Fruit fly (Drosophila melanogaster) whole organism, embryonic: Measurements from ENCODE around the gene sdt.

Experiments
- BEAF-32 ChIP-seq: fragments of 200-800 bp; sonication (Bioruptor generic); optimal IDR thresholded peaks from 3 replicates; lab custom pipeline; 2017; ENCODE audit warnings: missing biosample characterization, missing genetic modification characterization, mild to moderate bottlenecking, moderate library complexity, missing genetic modification reagents
- CG12219 ChIP-seq: fragments of 200-800 bp; sonication (Bioruptor generic); optimal IDR thresholded peaks from 3 replicates; lab custom pipeline; 2018; ENCODE audit warnings: missing biosample characterization, mild to moderate bottlenecking, missing genetic modification characterization
- CG14860 ChIP-seq: fragments of 200-800 bp; sonication (Bioruptor generic); IDR thresholded peaks from 3 replicates; pipeline ENCODE4 v1.3.6; 2022; ENCODE audit warnings: missing biosample characterization, missing genetic modification characterization; ENCODE audit not compliant: partially characterized antibody
- CG17328 ChIP-seq: fragments of 200-800 bp; sonication (Bioruptor generic); IDR thresholded peaks from 2 replicates; pipeline ENCODE4 v1.3.6; 2022; ENCODE audit warnings: missing biosample characterization, missing genetic modification characterization
- CG17612 ChIP-seq: fragments of 200-800 bp; sonication (Bioruptor generic); IDR thresholded peaks from 2 replicates; pipeline ENCODE4 v1.3.6; 2022; ENCODE audit warnings: missing biosample characterization, missing genetic modification characterization
- CG17829 ChIP-seq: fragments of 200-800 bp; optimal IDR thresholded peaks from 2 replicates; lab custom pipeline; 2019; ENCODE audit warnings: missing biosample characterization, mild to moderate bottlenecking, missing genetic modification characterization, moderate library complexity
- CG2678 ChIP-seq: fragments of 200-800 bp; sonication (Bioruptor generic); optimal IDR thresholded peaks from 3 replicates; lab custom pipeline; 2019; ENCODE audit warnings: missing biosample characterization, mild to moderate bottlenecking, missing genetic modification characterization, moderate library complexity
- CG2875 ChIP-seq: fragments of 200-800 bp; sonication (Bioruptor generic); optimal IDR thresholded peaks from 2 replicates; lab custom pipeline; 2017; ENCODE audit warnings: missing biosample characterization, mild to moderate bottlenecking, missing genetic modification characterization, missing genetic modification reagents
- CG3065 ChIP-seq: fragments of 200-800 bp; sonication (Bioruptor generic); optimal IDR thresholded peaks from 2 replicates; lab custom pipeline; 2016; ENCODE audit warnings: missing biosample characterization, missing genetic modification characterization
- CG32532 ChIP-seq: fragments of 200-800 bp; sonication (Bioruptor generic); IDR thresholded peaks from 2 replicates; pipeline ENCODE4 v1.3.6; 2022; ENCODE audit warnings: missing biosample characterization, missing genetic modification characterization
- CG3995 ChIP-seq: fragments of 200-800 bp; sonication (Bioruptor generic); optimal IDR thresholded peaks from 3 replicates; lab custom pipeline; 2016; ENCODE audit warnings: missing biosample characterization, missing genetic modification characterization
- CG4707 ChIP-seq: fragments of 200-800 bp; sonication (Bioruptor generic); optimal IDR thresholded peaks from 2 replicates; lab custom pipeline; 2018; ENCODE audit warnings: missing biosample characterization, mild to moderate bottlenecking, missing genetic modification characterization, moderate library complexity
- CG6791 ChIP-seq: fragments of 200-800 bp; sonication (Bioruptor generic); IDR thresholded peaks from 3 replicates; pipeline ENCODE4 v1.3.6; 2022; ENCODE audit warnings: missing biosample characterization, missing genetic modification characterization; ENCODE audit not compliant: partially characterized antibody
- CG7372 ChIP-seq: fragments of 200-800 bp; sonication (Bioruptor generic); IDR thresholded peaks from 2 replicates; pipeline ENCODE4 v1.3.6; 2022; ENCODE audit warnings: missing biosample characterization, missing genetic modification characterization
- CG9797 ChIP-seq: fragments of 200-800 bp; sonication (Bioruptor generic); optimal IDR thresholded peaks from 3 replicates; lab custom pipeline; 2018; ENCODE audit warnings: missing biosample characterization, mild to moderate bottlenecking, missing genetic modification characterization
- CHES-1-like ChIP-seq: fragments of 200-800 bp; sonication (Bioruptor generic); optimal IDR thresholded peaks from 2 replicates; lab custom pipeline; 2016; ENCODE audit warnings: missing biosample characterization, missing genetic modification characterization
- Camta ChIP-seq: fragments of 200-800 bp; sonication (Bioruptor generic); optimal IDR thresholded peaks from 2 replicates; lab custom pipeline; 2016; ENCODE audit warnings: missing biosample characterization, missing genetic modification characterization
- CrebB ChIP-seq: fragments of 200-800 bp; sonication (Bioruptor generic); optimal IDR thresholded peaks from 3 replicates; lab custom pipeline; 2018; ENCODE audit warnings: missing biosample characterization, mild to moderate bottlenecking, missing genetic modification characterization
- Deaf1 ChIP-seq: fragments of 200-800 bp; optimal IDR thresholded peaks from 3 replicates; lab custom pipeline; 2019; ENCODE audit warnings: missing biosample characterization, mild to moderate bottlenecking, missing genetic modification characterization, moderate library complexity
- Dref ChIP-seq: fragments of 200-800 bp; sonication (Bioruptor generic); IDR thresholded peaks from 2 replicates; pipeline ENCODE4 v1.3.6; 2022; ENCODE audit warnings: missing biosample characterization, missing genetic modification characterization
- Ets97D ChIP-seq: fragments of 200-800 bp; sonication (Bioruptor generic); optimal IDR thresholded peaks from 3 replicates; lab custom pipeline; 2016; ENCODE audit warnings: missing biosample characterization, missing genetic modification characterization
- MBD-R2 ChIP-seq: fragments of 200-800 bp; sonication (Bioruptor generic); IDR thresholded peaks from 2 replicates; pipeline ENCODE4 v1.3.6; 2022; ENCODE audit warnings: missing biosample characterization, missing genetic modification characterization
- Myb ChIP-seq: fragments of 200-800 bp; sonication (Bioruptor generic); optimal IDR thresholded peaks from 2 replicates; lab custom pipeline; 2016; ENCODE audit warnings: missing biosample characterization, missing genetic modification characterization
- Optix ChIP-seq: fragments of 200-800 bp; sonication (Bioruptor generic); IDR thresholded peaks from 3 replicates; pipeline ENCODE4 v1.3.6; 2022; ENCODE audit warnings: missing biosample characterization, missing genetic modification characterization
- Pdp1 ChIP-seq, 2 experiments: fragments of 200-800 bp; sonication (Bioruptor generic); optimal IDR thresholded peaks; 3 replicates each; lab custom pipeline; 2016; ENCODE audit warnings: missing biosample characterization in 2 of 2, missing genetic modification characterization in 2 of 2, mild to moderate bottlenecking in 1 of 2, moderate library complexity in 1 of 2
- Rfx ChIP-seq: fragments of 200-800 bp; sonication (Bioruptor generic); IDR thresholded peaks from 2 replicates; pipeline ENCODE4 v1.3.6; 2022; ENCODE audit warnings: missing biosample characterization, missing genetic modification characterization
- Sry-δ ChIP-seq: fragments of 200-800 bp; sonication (Bioruptor generic); optimal IDR thresholded peaks from 2 replicates; lab custom pipeline; 2016; ENCODE audit warnings: missing biosample characterization, missing genetic modification characterization
- chinmo ChIP-seq: fragments of 200-800 bp; sonication (Bioruptor generic); IDR thresholded peaks from 4 replicates; pipeline ENCODE4 v1.3.6; 2022; ENCODE audit warnings: missing biosample characterization, missing genetic modification characterization; ENCODE audit not compliant: partially characterized antibody
- cwo ChIP-seq: fragments of 200-800 bp; sonication (Bioruptor generic); optimal IDR thresholded peaks from 3 replicates; lab custom pipeline; 2017; ENCODE audit warnings: missing biosample characterization, missing genetic modification characterization, mild to moderate bottlenecking, moderate library complexity, missing genetic modification reagents
- dati ChIP-seq: fragments of 200-800 bp; sonication (Bioruptor generic); IDR thresholded peaks from 2 replicates; pipeline ENCODE4 v1.3.6; 2022; ENCODE audit warnings: missing biosample characterization, missing genetic modification characterization
- insv ChIP-seq, 2 experiments: fragments of 200-800 bp; sonication (Bioruptor generic); optimal IDR thresholded peaks; 3 replicates each; lab custom pipeline; 2016 to 2018; ENCODE audit warnings: missing biosample characterization in 2 of 2, missing genetic modification characterization in 2 of 2
- inv ChIP-seq: fragments of 200-800 bp; sonication (Bioruptor generic); IDR thresholded peaks from 2 replicates; pipeline ENCODE4 v1.3.6; 2022; ENCODE audit warnings: missing biosample characterization, missing genetic modification characterization; ENCODE audit not compliant: partially characterized antibody
- klu ChIP-seq: fragments of 200-800 bp; sonication (Bioruptor generic); IDR thresholded peaks from 2 replicates; pipeline ENCODE4 v1.3.6; 2022; ENCODE audit warnings: missing biosample characterization, missing genetic modification characterization
- kni ChIP-seq: fragments of 200-800 bp; sonication (Bioruptor generic); optimal IDR thresholded peaks from 3 replicates; lab custom pipeline; 2017; ENCODE audit warnings: mild to moderate bottlenecking, missing biosample characterization, missing genetic modification reagents, missing genetic modification characterization
- knrl ChIP-seq: fragments of 200-800 bp; sonication (Bioruptor generic); IDR thresholded peaks from 3 replicates; pipeline ENCODE4 v1.3.6; 2022; ENCODE audit warnings: missing biosample characterization, missing genetic modification characterization; ENCODE audit not compliant: partially characterized antibody
- lilli ChIP-seq: fragments of 200-800 bp; sonication (Bioruptor generic); optimal IDR thresholded peaks from 3 replicates; lab custom pipeline; 2016; ENCODE audit warnings: missing biosample characterization, missing genetic modification characterization
- nerfin-2 ChIP-seq: fragments of 200-800 bp; sonication (Bioruptor generic); IDR thresholded peaks from 2 replicates; pipeline ENCODE4 v1.3.6; 2022; ENCODE audit warnings: missing biosample characterization, missing genetic modification characterization; ENCODE audit not compliant: partially characterized antibody
- nom ChIP-seq: fragments of 200-800 bp; sonication (Bioruptor generic); optimal IDR thresholded peaks from 2 replicates; lab custom pipeline; 2017; ENCODE audit warnings: missing biosample characterization, missing genetic modification characterization, mild to moderate bottlenecking, moderate library complexity, missing genetic modification reagents
- psq ChIP-seq: fragments of 200-800 bp; sonication (Bioruptor generic); optimal IDR thresholded peaks from 2 replicates; lab custom pipeline; 2017; ENCODE audit warnings: missing biosample characterization, missing genetic modification characterization
- pum ChIP-seq: fragments of 200-800 bp; sonication (Bioruptor generic); optimal IDR thresholded peaks from 2 replicates; lab custom pipeline; 2016; ENCODE audit warnings: missing biosample characterization, missing genetic modification characterization
- pzg ChIP-seq: fragments of 200-800 bp; sonication (Bioruptor generic); optimal IDR thresholded peaks from 3 replicates; lab custom pipeline; 2018; ENCODE audit warnings: missing biosample characterization, mild to moderate bottlenecking, missing genetic modification characterization, moderate library complexity
- stc ChIP-seq: fragments of 200-800 bp; sonication (Bioruptor generic); IDR thresholded peaks from 2 replicates; pipeline ENCODE4 v1.3.6; 2022; ENCODE audit warnings: missing biosample characterization, missing genetic modification characterization
- stwl ChIP-seq: fragments of 200-800 bp; sonication (Bioruptor generic); optimal IDR thresholded peaks from 3 replicates; lab custom pipeline; 2018; ENCODE audit warnings: missing biosample characterization, mild to moderate bottlenecking, missing genetic modification characterization, moderate library complexity
- sug ChIP-seq: fragments of 200-800 bp; optimal IDR thresholded peaks from 2 replicates; lab custom pipeline; 2019; ENCODE audit warnings: missing biosample characterization, mild to moderate bottlenecking, missing genetic modification characterization, moderate library complexity
- unc-4 ChIP-seq: fragments of 200-800 bp; sonication (Bioruptor generic); IDR thresholded peaks from 2 replicates; pipeline ENCODE4 v1.3.6; 2022; ENCODE audit warnings: missing biosample characterization, missing genetic modification characterization; ENCODE audit not compliant: partially characterized antibody
- vnd ChIP-seq: fragments of 200-800 bp; sonication (Bioruptor generic); IDR thresholded peaks from 3 replicates; pipeline ENCODE4 v1.3.6; 2022; ENCODE audit warnings: missing biosample characterization, missing genetic modification characterization; ENCODE audit not compliant: partially characterized antibody
- vvl ChIP-seq: fragments of 200-800 bp; sonication (Bioruptor generic); IDR thresholded peaks from 2 replicates; pipeline ENCODE4 v1.3.6; 2022; ENCODE audit warnings: missing biosample characterization, missing genetic modification characterization
- z ChIP-seq: fragments of 200-800 bp; sonication (Bioruptor generic); IDR thresholded peaks from 3 replicates; pipeline ENCODE4 v1.3.6; 2022; ENCODE audit warnings: missing biosample characterization, missing genetic modification characterization
- zen2 ChIP-seq: fragments of 200-800 bp; sonication (Bioruptor generic); IDR thresholded peaks from 3 replicates; pipeline ENCODE4 v1.3.6; 2022; ENCODE audit warnings: missing biosample characterization, missing genetic modification characterization; ENCODE audit not compliant: partially characterized antibody
- zfh2 ChIP-seq: fragments of 200-800 bp; sonication (Bioruptor generic); optimal IDR thresholded peaks from 2 replicates; lab custom pipeline; 2016; ENCODE audit warnings: missing biosample characterization, missing genetic modification characterization

The sdt gene

DNA sequence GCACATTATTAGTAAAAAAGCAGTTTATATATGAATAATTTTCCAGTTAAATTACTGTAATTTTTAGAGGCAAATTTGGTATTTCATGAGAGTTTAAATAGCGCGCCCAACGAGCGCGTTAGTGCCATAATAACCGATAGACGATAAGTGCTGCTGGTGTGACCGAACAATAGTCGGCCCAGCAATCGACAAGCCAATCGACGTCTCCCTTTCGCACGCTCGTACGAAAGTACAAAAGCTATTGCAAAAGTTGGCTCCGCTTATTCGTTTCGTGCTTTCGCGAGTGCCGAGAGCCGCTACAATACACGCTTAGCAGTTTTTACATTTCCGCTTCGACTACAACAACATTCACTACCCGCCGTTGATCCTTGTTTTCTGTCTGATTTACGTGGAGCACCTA is 63.9 kb downstream of the sdt start, which contains the start of gene Trxr1 (continued):
- no peak for TF ChIP-seq CG17328
- TF ChIP-seq zen2 (GFP tag; lab: Robert Waterston, UW): peak; percentile 18; the same call in 1 of the 3 replicates
- peak; percentile 66 for TF ChIP-seq Sry-δ (GFP tag; lab: Kevin White, UChicago)
- TF ChIP-seq CG3065: no peak
- TF ChIP-seq knrl: peak; percentile 57; the same call in 2 of the 3 replicates
- no peak for TF ChIP-seq Optix (GFP tag; lab: Robert Waterston, UW)
- TF ChIP-seq CG7372 (GFP tag; lab: Robert Waterston, UW): no peak
- TF ChIP-seq CG3995: no peak
- no peak for TF ChIP-seq kni
- peak; percentile 19; the same call in 1 of the 2 replicates for TF ChIP-seq CG32532 (GFP tag; lab: Robert Waterston, UW)
- TF ChIP-seq zfh2 (GFP tag; lab: Kevin White, UChicago): no peak
- peak; percentile 52 for TF ChIP-seq nom (GFP tag; lab: Kevin White, UChicago)
- TF ChIP-seq insv (GFP tag; optimal IDR thresholded peaks at IDR 0.05; lab: Kevin White, UChicago): peak in 1 of 2 experiments; percentile 29
- TF ChIP-seq lilli (GFP tag; lab: Kevin White, UChicago): peak; percentile 12
- TF ChIP-seq CG17612 (GFP tag; lab: Robert Waterston, UW): no peak
- TF ChIP-seq CG4707 (GFP tag; lab: Kevin White, UChicago): no peak
- TF ChIP-seq pum (GFP tag; lab: Kevin White, UChicago): no peak
- peak; percentile 66 for TF ChIP-seq Deaf1 (tag; lab: Kevin White, UChicago)
- no peak for TF ChIP-seq CG2678 (tag; lab: Kevin White, UChicago)
- no peak for TF ChIP-seq vvl (GFP tag; lab: Robert Waterston, UW)
- no peak for TF ChIP-seq sug
- peak; percentile 58 for TF ChIP-seq MBD-R2
- TF ChIP-seq dati (GFP tag; lab: Robert Waterston, UW): no peak
- peak; percentile 57 for TF ChIP-seq vnd (GFP tag; lab: Robert Waterston, UW)
- TF ChIP-seq z (GFP tag; lab: Robert Waterston, UW): no peak
- peak; percentile 64 for TF ChIP-seq CG9797 (GFP tag; lab: Kevin White, UChicago)
- no peak for TF ChIP-seq klu (GFP tag; lab: Robert Waterston, UW)
- TF ChIP-seq stc: no peak
- TF ChIP-seq Ets97D (GFP tag; lab: Kevin White, UChicago): peak; percentile 40
- TF ChIP-seq Myb (GFP tag; lab: Kevin White, UChicago): peak; percentile 10
- TF ChIP-seq CrebB: no peak
- TF ChIP-seq nerfin-2 (GFP tag; lab: Robert Waterston, UW): peak; percentile 74
- peak in 1 of 2 experiments; percentile 70 for TF ChIP-seq Pdp1 (GFP tag; optimal IDR thresholded peaks at IDR 0.05; lab: Kevin White, UChicago)
- TF ChIP-seq CG6791 (GFP tag; lab: Robert Waterston, UW): peak; percentile 83
- no peak for TF ChIP-seq CG12219
- no peak for TF ChIP-seq Camta (GFP tag; lab: Kevin White, UChicago)
- no peak for TF ChIP-seq CG17829 (tag; lab: Kevin White, UChicago)
- peak; percentile 79 for TF ChIP-seq psq (GFP tag; lab: Kevin White, UChicago)
- TF ChIP-seq pzg (GFP tag; lab: Kevin White, UChicago): peak; percentile 80
- TF ChIP-seq stwl (tag; lab: Kevin White, UChicago): peak; percentile 20
- TF ChIP-seq chinmo (GFP tag; lab: Robert Waterston, UW): 0 out of 4 replicates have a peak, but pooled peaks have one; percentile 51
- peak; percentile 29; the same call in 1 of the 2 replicates for TF ChIP-seq Rfx (GFP tag; lab: Robert Waterston, UW)
- no peak for TF ChIP-seq CG2875
- TF ChIP-seq Dref (GFP tag; lab: Robert Waterston, UW): peak; percentile 93
- TF ChIP-seq CHES-1-like (GFP tag; lab: Kevin White, UChicago): no peak
- peak; percentile 54 for TF ChIP-seq unc-4 (GFP tag; lab: Robert Waterston, UW)
- TF ChIP-seq cwo: no peak
- TF ChIP-seq CG14860 (GFP tag; lab: Robert Waterston, UW): peak; percentile 64
- peak; percentile 58 for TF ChIP-seq BEAF-32 (GFP tag; lab: Kevin White, UChicago)
- 0 out of 2 replicates have a peak, but pooled peaks have one; percentile 26 for TF ChIP-seq inv
